Fruit fly (Drosophila melanogaster) whole organism, embryonic: ENCODE measurements around the gene Ndfip.
A peak's percentile ranks its signal among the peaks of the same experiment; 100 is the strongest.

ENCODE experiments used
- Asciz ChIP-seq: fragments of 200-800 bp; sonication (Bioruptor generic); optimal IDR thresholded peaks from 2 replicates; lab custom pipeline; 2017; ENCODE audit warnings: missing biosample characterization, mild to moderate bottlenecking, missing genetic modification characterization, missing genetic modification reagents
- C15 ChIP-seq: fragments of 200-800 bp; sonication (Bioruptor generic); IDR thresholded peaks from 3 replicates; pipeline ENCODE4 v1.3.6; 2022; ENCODE audit warnings: missing biosample characterization, missing genetic modification characterization
- CG10267 ChIP-seq: fragments of 200-800 bp; sonication (Bioruptor generic); optimal IDR thresholded peaks from 2 replicates; lab custom pipeline; 2018; ENCODE audit warnings: missing biosample characterization, mild to moderate bottlenecking, missing genetic modification characterization, moderate library complexity
- CG11695 ChIP-seq: fragments of 200-800 bp; sonication (Bioruptor generic); IDR thresholded peaks from 3 replicates; pipeline ENCODE4 v1.3.6; 2022; ENCODE audit warnings: missing biosample characterization, missing genetic modification characterization
- CG12071 ChIP-seq: fragments of 200-800 bp; sonication (Bioruptor generic); optimal IDR thresholded peaks from 3 replicates; lab custom pipeline; 2018; ENCODE audit warnings: missing biosample characterization, mild to moderate bottlenecking, missing genetic modification characterization
- CG12391 ChIP-seq: fragments of 200-800 bp; sonication (Bioruptor generic); optimal IDR thresholded peaks from 3 replicates; lab custom pipeline; 2018; ENCODE audit warnings: missing biosample characterization, mild to moderate bottlenecking, missing genetic modification characterization, moderate library complexity
- CG15514 ChIP-seq: fragments of 200-800 bp; sonication (Bioruptor generic); optimal IDR thresholded peaks from 3 replicates; lab custom pipeline; 2017; ENCODE audit warnings: missing biosample characterization, missing genetic modification characterization, mild to moderate bottlenecking, moderate library complexity, missing genetic modification reagents
- CG2116 ChIP-seq: fragments of 200-800 bp; sonication (Bioruptor generic); optimal IDR thresholded peaks from 3 replicates; lab custom pipeline; 2018; ENCODE audit warnings: missing biosample characterization, mild to moderate bottlenecking, missing genetic modification characterization
- CG3163 ChIP-seq: fragments of 200-800 bp; sonication (Bioruptor generic); optimal IDR thresholded peaks from 3 replicates; lab custom pipeline; 2016; ENCODE audit warnings: missing biosample characterization, missing genetic modification characterization
- CG3281 ChIP-seq: fragments of 200-800 bp; sonication (Bioruptor generic); optimal IDR thresholded peaks from 3 replicates; lab custom pipeline; 2017; ENCODE audit warnings: missing biosample characterization, mild to moderate bottlenecking, missing genetic modification characterization
- CG33213 ChIP-seq: fragments of 200-800 bp; sonication (Bioruptor generic); optimal IDR thresholded peaks from 3 replicates; lab custom pipeline; 2016; ENCODE audit warnings: missing biosample characterization, missing genetic modification characterization
- CG7372 ChIP-seq: fragments of 200-800 bp; sonication (Bioruptor generic); IDR thresholded peaks from 2 replicates; pipeline ENCODE4 v1.3.6; 2022; ENCODE audit warnings: missing biosample characterization, missing genetic modification characterization
- CG7987 ChIP-seq: fragments of 200-800 bp; sonication (Bioruptor generic); optimal IDR thresholded peaks from 2 replicates; lab custom pipeline; 2018; ENCODE audit warnings: missing biosample characterization, mild to moderate bottlenecking, missing genetic modification characterization, moderate library complexity
- CG8290 ChIP-seq, 3 experiments: fragments of 200-800 bp; sonication (Bioruptor generic); optimal IDR thresholded peaks; 2 replicates each; lab custom pipeline; 2016 to 2019; ENCODE audit warnings: missing biosample characterization in 3 of 3, missing genetic modification characterization in 3 of 3, mild to moderate bottlenecking in 2 of 3, moderate library complexity in 1 of 3
- CG9876 ChIP-seq: fragments of 200-800 bp; sonication (Bioruptor generic); optimal IDR thresholded peaks from 2 replicates; lab custom pipeline; 2016; ENCODE audit warnings: missing biosample characterization, missing genetic modification characterization
- CHES-1-like ChIP-seq: fragments of 200-800 bp; sonication (Bioruptor generic); optimal IDR thresholded peaks from 2 replicates; lab custom pipeline; 2016; ENCODE audit warnings: missing biosample characterization, missing genetic modification characterization
- D19B ChIP-seq: fragments of 200-800 bp; sonication (Bioruptor generic); optimal IDR thresholded peaks from 2 replicates; lab custom pipeline; 2017; ENCODE audit warnings: missing biosample characterization, mild to moderate bottlenecking, missing genetic modification characterization
- Dbx ChIP-seq: fragments of 200-800 bp; sonication (Bioruptor generic); IDR thresholded peaks from 3 replicates; pipeline ENCODE4 v1.3.6; 2022; ENCODE audit warnings: missing biosample characterization, missing genetic modification characterization
- Dip2 ChIP-seq: fragments of 200-800 bp; sonication (Bioruptor generic); IDR thresholded peaks from 2 replicates; pipeline ENCODE4 v1.3.6; 2022; ENCODE audit warnings: missing biosample characterization, missing genetic modification characterization
- Dip3 ChIP-seq: fragments of 200-800 bp; sonication (Bioruptor generic); optimal IDR thresholded peaks from 3 replicates; lab custom pipeline; 2016; ENCODE audit warnings: missing biosample characterization, missing genetic modification characterization
- E2f1 ChIP-seq: fragments of 200-800 bp; sonication (Bioruptor generic); IDR thresholded peaks from 2 replicates; pipeline ENCODE4 v1.3.6; 2022; ENCODE audit warnings: missing biosample characterization, missing genetic modification characterization
- HHEX ChIP-seq: fragments of 200-800 bp; sonication (Bioruptor generic); optimal IDR thresholded peaks from 3 replicates; lab custom pipeline; 2017; ENCODE audit warnings: missing biosample characterization, mild to moderate bottlenecking, missing genetic modification characterization, missing genetic modification reagents
- HLH54F ChIP-seq: fragments of 200-800 bp; sonication (Bioruptor generic); optimal IDR thresholded peaks from 3 replicates; lab custom pipeline; 2016; ENCODE audit warnings: missing biosample characterization, missing genetic modification characterization
- Hand ChIP-seq: fragments of 200-800 bp; sonication (Bioruptor generic); optimal IDR thresholded peaks from 2 replicates; lab custom pipeline; 2017; ENCODE audit warnings: mild to moderate bottlenecking, missing biosample characterization, missing genetic modification reagents, missing genetic modification characterization
- HmgZ ChIP-seq: fragments of 200-800 bp; sonication (Bioruptor generic); optimal IDR thresholded peaks from 2 replicates; lab custom pipeline; 2018; ENCODE audit warnings: missing biosample characterization, mild to moderate bottlenecking, missing genetic modification characterization
- Med ChIP-seq: fragments of 200-800 bp; sonication (Bioruptor generic); peaks from one replicate; lab custom pipeline; 2016; ENCODE audit warnings: missing biosample characterization, missing genetic modification characterization, mild to moderate bottlenecking, inconsistent platforms, moderate library complexity
- Optix ChIP-seq: fragments of 200-800 bp; sonication (Bioruptor generic); IDR thresholded peaks from 3 replicates; pipeline ENCODE4 v1.3.6; 2022; ENCODE audit warnings: missing biosample characterization, missing genetic modification characterization
- Rfx ChIP-seq: fragments of 200-800 bp; sonication (Bioruptor generic); IDR thresholded peaks from 2 replicates; pipeline ENCODE4 v1.3.6; 2022; ENCODE audit warnings: missing biosample characterization, missing genetic modification characterization
- Xrp1 ChIP-seq: fragments of 200-800 bp; sonication (Bioruptor generic); IDR thresholded peaks from 2 replicates; pipeline ENCODE4 v1.3.6; 2022; ENCODE audit warnings: missing biosample characterization, missing genetic modification characterization
- ash1 ChIP-seq: fragments of 200-800 bp; sonication (Bioruptor generic); optimal IDR thresholded peaks from 2 replicates; lab custom pipeline; 2018; ENCODE audit warnings: missing biosample characterization, mild to moderate bottlenecking, missing genetic modification characterization
- bab2 ChIP-seq: fragments of 200-800 bp; sonication (Bioruptor generic); optimal IDR thresholded peaks from 2 replicates; lab custom pipeline; 2016; ENCODE audit warnings: missing biosample characterization, missing genetic modification characterization
- chm ChIP-seq: fragments of 200-800 bp; sonication (Bioruptor generic); IDR thresholded peaks from 2 replicates; pipeline ENCODE4 v1.3.6; 2022; ENCODE audit warnings: missing biosample characterization, missing genetic modification characterization
- croc ChIP-seq: fragments of 200-800 bp; sonication (Bioruptor generic); conservative IDR thresholded peaks from 3 replicates; pipeline ENCODE4 v1.3.6; 2022; ENCODE audit warnings: missing biosample characterization, missing genetic modification characterization
- cwo ChIP-seq: fragments of 200-800 bp; sonication (Bioruptor generic); optimal IDR thresholded peaks from 3 replicates; lab custom pipeline; 2017; ENCODE audit warnings: missing biosample characterization, missing genetic modification characterization, mild to moderate bottlenecking, moderate library complexity, missing genetic modification reagents
- dati ChIP-seq: fragments of 200-800 bp; sonication (Bioruptor generic); IDR thresholded peaks from 2 replicates; pipeline ENCODE4 v1.3.6; 2022; ENCODE audit warnings: missing biosample characterization, missing genetic modification characterization
- dmrt99B ChIP-seq: fragments of 200-800 bp; sonication (Bioruptor generic); optimal IDR thresholded peaks from 2 replicates; lab custom pipeline; 2018; ENCODE audit warnings: missing biosample characterization, mild to moderate bottlenecking, missing genetic modification characterization, moderate library complexity
- ems ChIP-seq: fragments of 200-800 bp; sonication (Bioruptor generic); optimal IDR thresholded peaks from 3 replicates; lab custom pipeline; 2016; ENCODE audit warnings: missing biosample characterization, missing genetic modification characterization
- gro ChIP-seq: fragments of 200-800 bp; sonication (Bioruptor generic); optimal IDR thresholded peaks from 2 replicates; lab custom pipeline; 2016; ENCODE audit warnings: missing biosample characterization, missing genetic modification characterization
- her ChIP-seq: fragments of 200-800 bp; sonication (Bioruptor generic); optimal IDR thresholded peaks from 2 replicates; lab custom pipeline; 2016; ENCODE audit warnings: missing biosample characterization, missing genetic modification characterization
- hkb ChIP-seq, 2 experiments: fragments of 200-800 bp in 1 of 2; fragments of >200 bp in 1 of 2; sonication (Bioruptor generic) in 1 of 2; IDR thresholded peaks in 1 of 2; optimal IDR thresholded peaks in 1 of 2; 2 replicates each; pipeline versions ENCODE4 v1.3.6 to Lab custom; 2017 to 2022; ENCODE audit warnings: missing biosample characterization in 1 of 2, missing genetic modification characterization in 1 of 2
- insv ChIP-seq, 2 experiments: fragments of 200-800 bp; sonication (Bioruptor generic); optimal IDR thresholded peaks; 3 replicates each; lab custom pipeline; 2016 to 2018; ENCODE audit warnings: missing biosample characterization in 2 of 2, missing genetic modification characterization in 2 of 2
- jing ChIP-seq: fragments of 200-800 bp; sonication (Bioruptor generic); optimal IDR thresholded peaks from 2 replicates; lab custom pipeline; 2018; ENCODE audit warnings: missing biosample characterization, mild to moderate bottlenecking, missing genetic modification characterization
- kah ChIP-seq: fragments of 200-800 bp; sonication (Bioruptor generic); optimal IDR thresholded peaks from 2 replicates; lab custom pipeline; 2018; ENCODE audit warnings: missing biosample characterization, mild to moderate bottlenecking, missing genetic modification characterization
- kni ChIP-seq: fragments of 200-800 bp; sonication (Bioruptor generic); optimal IDR thresholded peaks from 3 replicates; lab custom pipeline; 2017; ENCODE audit warnings: mild to moderate bottlenecking, missing biosample characterization, missing genetic modification reagents, missing genetic modification characterization
- nerfin-1 ChIP-seq: fragments of 200-800 bp; sonication (Bioruptor generic); optimal IDR thresholded peaks from 3 replicates; lab custom pipeline; 2019; ENCODE audit warnings: missing biosample characterization, mild to moderate bottlenecking, missing genetic modification characterization, moderate library complexity
- schlank ChIP-seq: fragments of 200-800 bp; sonication (Bioruptor generic); optimal IDR thresholded peaks from 2 replicates; lab custom pipeline; 2018; ENCODE audit warnings: missing biosample characterization, mild to moderate bottlenecking, missing genetic modification characterization
- sens ChIP-seq: fragments of 200-800 bp; sonication (Bioruptor generic); peaks from one replicate; lab custom pipeline; 2016; ENCODE audit warnings: missing biosample characterization, missing genetic modification characterization
- seq ChIP-seq: fragments of 200-800 bp; sonication (Bioruptor generic); IDR thresholded peaks from 2 replicates; pipeline ENCODE4 v1.3.6; 2022; ENCODE audit warnings: missing biosample characterization, missing genetic modification characterization
- so ChIP-seq: fragments of 200-800 bp; sonication (Bioruptor generic); IDR thresholded peaks from 3 replicates; pipeline ENCODE4 v1.3.6; 2022; ENCODE audit warnings: missing biosample characterization, missing genetic modification characterization
- ssp ChIP-seq: fragments of 200-800 bp; sonication (Bioruptor generic); IDR thresholded peaks from 2 replicates; pipeline ENCODE4 v1.3.6; 2022; ENCODE audit warnings: missing biosample characterization, missing genetic modification characterization

Ndfip gene

dm6 chr3L:17659268-17659589 is 5.1 kb upstream of the Ndfip start (continued):
- TF ChIP-seq CG11695 (0 out of 3 replicates have a peak, but pooled peaks have one; percentile 23), Hand (GFP tag; lab: Kevin White, UChicago) (peak; percentile 25), dati (GFP tag; lab: Robert Waterston, UW) (no peak), Rfx (GFP tag; lab: Robert Waterston, UW) (peak; percentile 38; the same call in 1 of the 2 replicates), so (GFP tag; lab: Robert Waterston, UW) (peak; percentile 63; the same call in 1 of the 3 replicates), her (GFP tag; lab: Kevin White, UChicago) (peak; percentile 27), CHES-1-like (peak; percentile 51), CG15514 (GFP tag; lab: Kevin White, UChicago) (peak; percentile 71), croc (0 out of 3 replicates have a peak, but pooled peaks have one; percentile 8), Dip2 (GFP tag; lab: Robert Waterston, UW) (no peak), hkb (optimal IDR thresholded peaks at IDR 0.05; lab: Kevin White, UChicago) (no peak), hkb (GFP tag; IDR thresholded peaks at IDR 0.05; lab: Robert Waterston, UW) (0 out of 2 replicates have a peak, but pooled peaks have one; percentile 37), CG7372 (GFP tag; lab: Robert Waterston, UW) (no peak), CG3281 (GFP tag; lab: Kevin White, UChicago) (peak; percentile 49), C15 (GFP tag; lab: Robert Waterston, UW) (no peak), CG3163 (GFP tag; lab: Kevin White, UChicago) (peak; percentile 30), chm (GFP tag; lab: Robert Waterston, UW) (peak; percentile 59; the same call in 1 of the 2 replicates), jing (GFP tag; lab: Kevin White, UChicago) (no peak), CG10267 (tag; lab: Kevin White, UChicago) (no peak), CG12391 (tag; lab: Kevin White, UChicago) (no peak), D19B (no peak), HHEX (peak; percentile 42), nerfin-1 (tag; lab: Kevin White, UChicago) (no peak), sens (GFP tag; lab: Kevin White, UChicago) (no peak), gro (peak; percentile 60), insv (GFP tag; optimal IDR thresholded peaks at IDR 0.05; lab: Kevin White, UChicago) (no peak), E2f1 (GFP tag; lab: Robert Waterston, UW) (no peak), CG7987 (GFP tag; lab: Kevin White, UChicago) (peak; percentile 71), CG12071 (GFP tag; lab: Kevin White, UChicago) (peak; percentile 48), bab2 (peak; percentile 47), HLH54F (GFP tag; lab: Kevin White, UChicago) (peak; percentile 15), Optix (GFP tag; lab: Robert Waterston, UW) (no peak), dmrt99B (no peak), Asciz (GFP tag; lab: Kevin White, UChicago) (no peak), CG8290 (GFP tag; optimal IDR thresholded peaks at IDR 0.05; lab: Kevin White, UChicago) (no peak), CG8290 (tag; optimal IDR thresholded peaks at IDR 0.05; lab: Kevin White, UChicago) (peak in 1 of 2 experiments; percentile 88), ash1 (peak; percentile 77), kah (GFP tag; lab: Kevin White, UChicago) (no peak), Xrp1 (GFP tag; lab: Robert Waterston, UW) (no peak; the same call in 1 of the 2 replicates), Med (GFP tag; lab: Kevin White, UChicago) (peak; percentile 93), ems (GFP tag; lab: Kevin White, UChicago) (peak; percentile 9), CG33213 (GFP tag; lab: Kevin White, UChicago) (peak; percentile 73), Dbx (GFP tag; lab: Robert Waterston, UW) (0 out of 3 replicates have a peak, but pooled peaks have one; percentile 47), CG2116 (peak; percentile 8), kni (GFP tag; lab: Kevin White, UChicago) (no peak), schlank (tag; lab: Kevin White, UChicago) (peak; percentile 73), cwo (peak; percentile 56), ssp (GFP tag; lab: Robert Waterston, UW) (no peak), HmgZ (tag; lab: Kevin White, UChicago) (peak; percentile 55), Dip3 (peak; percentile 53), CG9876 (GFP tag; lab: Kevin White, UChicago) (peak; percentile 20), seq (GFP tag; lab: Robert Waterston, UW) (peak; percentile 55; the same call in 1 of the 2 replicates)
